Worm (Caenorhabditis elegans) whole organism, early embryonic: ENCODE measurements around the gene R02F2.5.

Experiments
- aly-1 ChIP-seq: sonication (generic microtip); optimal IDR thresholded peaks from 2 replicates; lab custom pipeline; 2016; ENCODE audit warnings: missing genetic modification characterization, missing compliant biosample characterization
- ceh-36 ChIP-seq: sonication (generic microtip); optimal IDR thresholded peaks from 2 replicates; lab custom pipeline; 2016; ENCODE audit warnings: missing genetic modification characterization, inconsistent platforms, missing compliant biosample characterization
- tbx-11 ChIP-seq: fragments of 200-800 bp; sonication (Bioruptor generic); IDR thresholded peaks from 2 replicates; pipeline ENCODE4 v1.3.6; 2022; ENCODE audit warnings: missing genetic modification characterization, missing compliant biosample characterization

DNA sequence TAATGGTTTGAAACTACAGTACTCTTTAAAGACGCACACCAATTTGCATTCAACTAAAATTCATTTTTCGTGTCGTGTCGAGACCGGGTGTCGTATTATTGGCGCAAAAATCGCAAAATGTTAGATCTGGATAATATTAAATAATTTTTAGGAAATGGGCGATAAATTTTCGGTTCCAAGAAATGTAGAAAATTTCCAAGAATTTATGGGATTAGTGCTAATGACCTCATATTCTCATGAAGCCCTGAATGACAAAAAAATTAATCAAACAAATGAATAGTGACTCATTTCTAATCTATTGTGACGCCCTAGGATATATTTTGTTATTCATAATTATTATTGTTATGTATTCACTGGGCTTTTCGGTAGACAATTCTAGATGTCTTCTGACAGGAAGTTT lies 21.6 kb downstream of the R02F2.5 start:
- TF ChIP-seq ceh-36 (tag; lab: Kevin White, UChicago) (no peak), tbx-11 (GFP tag; lab: Robert Waterston, UW) (no peak), aly-1 (tag; lab: Kevin White, UChicago) (no peak)
